Fruit fly (Drosophila melanogaster) whole organism, wandering third instar larva: ENCODE data around the gene klar.

Experiments used
- CG32264 ChIP-seq: fragments of 200-800 bp; sonication (Bioruptor generic); optimal IDR thresholded peaks from 2 replicates; lab custom pipeline; 2016; ENCODE audit warnings: missing biosample characterization, missing genetic modification characterization
- CrebA ChIP-seq: fragments of 200-800 bp; sonication (Bioruptor generic); optimal IDR thresholded peaks from 2 replicates; lab custom pipeline; 2016; ENCODE audit warnings: missing biosample characterization, mild to moderate bottlenecking, missing genetic modification characterization, borderline replicate concordance
- Dfd ChIP-seq: fragments of >200 bp; optimal IDR thresholded peaks from 2 replicates; lab custom pipeline; 2017; ENCODE audit warnings: missing biosample characterization, missing genetic modification characterization
- Hr83 ChIP-seq: fragments of 200-300 bp; sonication (Bioruptor generic); optimal IDR thresholded peaks from 2 replicates; lab custom pipeline; 2016; ENCODE audit warnings: missing biosample characterization, mild to moderate bottlenecking, missing genetic modification characterization, moderate library complexity; ENCODE audit not compliant: poor library complexity, severe bottlenecking
- h ChIP-seq: fragments of 200-800 bp; sonication (Bioruptor generic); optimal IDR thresholded peaks from 3 replicates; lab custom pipeline; 2016; ENCODE audit warnings: missing biosample characterization, mild to moderate bottlenecking, missing genetic modification characterization
- psq ChIP-seq: fragments of 200-800 bp; sonication (Bioruptor generic); optimal IDR thresholded peaks from 3 replicates; lab custom pipeline; 2017; ENCODE audit warnings: missing biosample characterization, mild to moderate bottlenecking, missing genetic modification characterization, moderate library complexity

DNA sequence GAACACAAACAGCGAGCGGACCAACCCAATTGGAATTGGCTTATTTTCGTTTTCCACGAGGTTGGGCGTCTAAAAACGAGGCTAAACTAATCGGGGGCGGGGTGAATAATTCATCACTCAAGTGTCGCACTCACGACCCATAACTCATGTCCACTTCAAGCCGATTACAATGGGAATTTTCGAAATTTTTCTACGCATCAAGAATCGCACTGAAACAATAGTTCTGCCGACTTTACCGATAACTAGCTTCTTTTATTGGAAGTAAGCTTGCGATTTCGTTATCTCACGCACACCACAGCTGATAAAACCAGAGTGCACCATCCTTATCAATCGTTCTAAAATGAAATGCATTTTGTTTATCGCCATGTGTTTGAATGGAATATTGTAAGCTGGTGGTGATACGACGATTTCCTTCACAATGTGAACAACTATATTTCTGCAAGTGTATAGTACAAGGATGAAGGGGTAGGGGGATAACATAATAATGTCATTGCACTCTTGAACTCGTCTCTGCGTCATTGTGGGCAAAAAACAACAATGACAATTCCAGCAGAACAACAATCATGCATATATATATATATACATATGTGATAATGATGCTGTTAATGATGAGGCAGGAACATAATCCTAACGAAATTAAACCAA is 19.1 kb upstream of the klar start:
- TF ChIP-seq CG32264 (GFP tag; lab: Kevin White, UChicago) (no peak), CrebA (no peak), h (no peak), Hr83 (GFP tag; lab: Kevin White, UChicago) (no peak), psq (GFP tag; lab: Kevin White, UChicago) (no peak), Dfd (GFP tag; lab: Kevin White, UChicago) (no peak)
